Fruit fly (Drosophila melanogaster) whole organism, embryonic: ENCODE data around the gene Acp1.

Source experiments
- Bdp1 ChIP-seq: fragments of 200-800 bp; sonication (Bioruptor generic); optimal IDR thresholded peaks from 3 replicates; lab custom pipeline; 2016; ENCODE audit warnings: missing biosample characterization, missing genetic modification characterization
- CG10274 ChIP-seq: fragments of 200-800 bp; sonication (Bioruptor generic); optimal IDR thresholded peaks from 3 replicates; lab custom pipeline; 2017; ENCODE audit warnings: missing biosample characterization, mild to moderate bottlenecking, missing genetic modification characterization
- CG10959 ChIP-seq: fragments of 200-800 bp; sonication (Bioruptor generic); IDR thresholded peaks from 2 replicates; pipeline ENCODE4 v1.3.6; 2022; ENCODE audit warnings: missing biosample characterization, missing genetic modification characterization
- CG11456 ChIP-seq: fragments of 200-800 bp; sonication (Bioruptor generic); IDR thresholded peaks from 3 replicates; pipeline ENCODE4 v1.3.6; 2022; ENCODE audit warnings: missing biosample characterization, missing genetic modification characterization
- CG14710 ChIP-seq: fragments of 200-800 bp; sonication (Bioruptor generic); optimal IDR thresholded peaks from 3 replicates; lab custom pipeline; 2019; ENCODE audit warnings: missing biosample characterization, mild to moderate bottlenecking, missing genetic modification characterization, moderate library complexity
- CG16813 ChIP-seq: fragments of 200-800 bp; sonication (Bioruptor generic); IDR thresholded peaks from 3 replicates; pipeline ENCODE4 v1.3.6; 2022; ENCODE audit warnings: missing biosample characterization, missing genetic modification characterization; ENCODE audit not compliant: partially characterized antibody
- CG17568 ChIP-seq: fragments of 200-800 bp; sonication (Bioruptor generic); optimal IDR thresholded peaks from 2 replicates; lab custom pipeline; 2018; ENCODE audit warnings: missing biosample characterization, mild to moderate bottlenecking, missing genetic modification characterization, moderate library complexity
- CG18011 ChIP-seq: fragments of 200-800 bp; sonication (Bioruptor generic); optimal IDR thresholded peaks from 2 replicates; lab custom pipeline; 2017; ENCODE audit warnings: missing biosample characterization, missing genetic modification characterization, mild to moderate bottlenecking, moderate library complexity, missing genotype
- CG1832 ChIP-seq: fragments of 200-800 bp; sonication (Bioruptor generic); optimal IDR thresholded peaks from 2 replicates; lab custom pipeline; 2017; ENCODE audit warnings: missing biosample characterization, mild to moderate bottlenecking, missing genetic modification characterization, inconsistent platforms
- CG2129 ChIP-seq: fragments of 200-800 bp; sonication (Bioruptor generic); IDR thresholded peaks from 2 replicates; pipeline ENCODE4 v1.3.6; 2022; ENCODE audit warnings: missing biosample characterization, missing genetic modification characterization; ENCODE audit not compliant: partially characterized antibody
- CG2712 ChIP-seq: fragments of 200-800 bp; optimal IDR thresholded peaks from 3 replicates; lab custom pipeline; 2019; ENCODE audit warnings: missing biosample characterization, mild to moderate bottlenecking, missing genetic modification characterization, moderate library complexity
- CG30403 ChIP-seq: fragments of 200-800 bp; sonication (Bioruptor generic); optimal IDR thresholded peaks from 3 replicates; lab custom pipeline; 2016; ENCODE audit warnings: missing biosample characterization, missing genetic modification characterization
- CG32532 ChIP-seq: fragments of 200-800 bp; sonication (Bioruptor generic); IDR thresholded peaks from 2 replicates; pipeline ENCODE4 v1.3.6; 2022; ENCODE audit warnings: missing biosample characterization, missing genetic modification characterization
- CG3407 ChIP-seq: fragments of 200-800 bp; sonication (Bioruptor generic); optimal IDR thresholded peaks from 2 replicates; lab custom pipeline; 2018; ENCODE audit warnings: missing biosample characterization, mild to moderate bottlenecking, missing genetic modification characterization
- CG42726 ChIP-seq: fragments of 200-800 bp; sonication (Bioruptor generic); IDR thresholded peaks from 2 replicates; pipeline ENCODE4 v1.3.6; 2022; ENCODE audit warnings: missing biosample characterization, missing genetic modification characterization; ENCODE audit not compliant: partially characterized antibody
- CG5953 ChIP-seq: fragments of 200-800 bp; sonication (Bioruptor generic); IDR thresholded peaks from 2 replicates; pipeline ENCODE4 v1.3.6; 2022; ENCODE audit warnings: missing biosample characterization, missing genetic modification characterization
- CG6654 ChIP-seq: fragments of 200-800 bp; sonication (Bioruptor generic); optimal IDR thresholded peaks from 2 replicates; lab custom pipeline; 2017; ENCODE audit warnings: missing biosample characterization, mild to moderate bottlenecking, missing genetic modification characterization
- CG6765 ChIP-seq: fragments of 200-800 bp; sonication (Bioruptor generic); optimal IDR thresholded peaks from 3 replicates; lab custom pipeline; 2017; ENCODE audit warnings: missing biosample characterization, mild to moderate bottlenecking, missing genetic modification characterization
- CG6854 ChIP-seq: fragments of 200-800 bp; sonication (Bioruptor generic); optimal IDR thresholded peaks from 3 replicates; lab custom pipeline; 2017; ENCODE audit warnings: missing biosample characterization, mild to moderate bottlenecking, missing genetic modification characterization
- CG9437 ChIP-seq: fragments of 200-800 bp; sonication (Bioruptor generic); optimal IDR thresholded peaks from 2 replicates; lab custom pipeline; 2018; ENCODE audit warnings: missing biosample characterization, mild to moderate bottlenecking, missing genetic modification characterization
- CHES-1-like ChIP-seq: fragments of 200-800 bp; sonication (Bioruptor generic); optimal IDR thresholded peaks from 2 replicates; lab custom pipeline; 2016; ENCODE audit warnings: missing biosample characterization, missing genetic modification characterization
- Chrac-16 ChIP-seq: fragments of 200-800 bp; sonication (Bioruptor generic); optimal IDR thresholded peaks from 3 replicates; lab custom pipeline; 2016; ENCODE audit warnings: missing biosample characterization, missing genetic modification characterization
- CrebB ChIP-seq: fragments of 200-800 bp; sonication (Bioruptor generic); optimal IDR thresholded peaks from 3 replicates; lab custom pipeline; 2018; ENCODE audit warnings: missing biosample characterization, mild to moderate bottlenecking, missing genetic modification characterization
- D19B ChIP-seq: fragments of 200-800 bp; sonication (Bioruptor generic); optimal IDR thresholded peaks from 2 replicates; lab custom pipeline; 2017; ENCODE audit warnings: missing biosample characterization, mild to moderate bottlenecking, missing genetic modification characterization
- Dip3 ChIP-seq: fragments of 200-800 bp; sonication (Bioruptor generic); optimal IDR thresholded peaks from 3 replicates; lab custom pipeline; 2016; ENCODE audit warnings: missing biosample characterization, missing genetic modification characterization
- Dp ChIP-seq: fragments of 200-800 bp; sonication (Bioruptor generic); optimal IDR thresholded peaks from 2 replicates; lab custom pipeline; 2018; ENCODE audit warnings: missing biosample characterization, mild to moderate bottlenecking, missing genetic modification characterization, moderate library complexity
- E2f2 ChIP-seq: fragments of 200-800 bp; sonication (Bioruptor generic); IDR thresholded peaks from 2 replicates; pipeline ENCODE4 v1.3.6; 2022; ENCODE audit warnings: missing biosample characterization, missing genetic modification characterization
- Kr ChIP-seq: fragments of 200-800 bp; sonication (Bioruptor generic); optimal IDR thresholded peaks from 2 replicates; lab custom pipeline; 2017; ENCODE audit warnings: missing biosample characterization, mild to moderate bottlenecking, missing genetic modification characterization
- MESR4 ChIP-seq: fragments of 200-800 bp; sonication (Bioruptor generic); optimal IDR thresholded peaks from 2 replicates; lab custom pipeline; 2018; ENCODE audit warnings: missing biosample characterization, mild to moderate bottlenecking, missing genetic modification characterization, moderate library complexity
- Med ChIP-seq: fragments of 200-800 bp; sonication (Bioruptor generic); peaks from one replicate; lab custom pipeline; 2016; ENCODE audit warnings: missing biosample characterization, missing genetic modification characterization, mild to moderate bottlenecking, inconsistent platforms, moderate library complexity
- Optix ChIP-seq: fragments of 200-800 bp; sonication (Bioruptor generic); IDR thresholded peaks from 3 replicates; pipeline ENCODE4 v1.3.6; 2022; ENCODE audit warnings: missing biosample characterization, missing genetic modification characterization
- Ravus ChIP-seq: fragments of 200-800 bp; sonication (Bioruptor generic); IDR thresholded peaks from 2 replicates; pipeline ENCODE4 v1.3.6; 2022; ENCODE audit warnings: missing biosample characterization, missing genetic modification characterization
- Sry-δ ChIP-seq: fragments of 200-800 bp; sonication (Bioruptor generic); optimal IDR thresholded peaks from 2 replicates; lab custom pipeline; 2016; ENCODE audit warnings: missing biosample characterization, missing genetic modification characterization
- Taf1 ChIP-seq: fragments of 200-800 bp; sonication (Bioruptor generic); IDR thresholded peaks from 2 replicates; pipeline ENCODE4 v1.3.6; 2022; ENCODE audit warnings: missing biosample characterization, missing genetic modification characterization
- ap ChIP-seq: fragments of 200-800 bp; sonication (Bioruptor generic); IDR thresholded peaks from 2 replicates; pipeline ENCODE4 v1.3.6; 2022; ENCODE audit warnings: missing biosample characterization, missing genetic modification characterization
- btn ChIP-seq: fragments of 200-800 bp; sonication (Bioruptor generic); optimal IDR thresholded peaks from 2 replicates; lab custom pipeline; 2016; ENCODE audit warnings: missing biosample characterization, missing genetic modification characterization
- da ChIP-seq: fragments of 200-800 bp; sonication (Bioruptor generic); optimal IDR thresholded peaks from 2 replicates; lab custom pipeline; 2016; ENCODE audit warnings: missing biosample characterization, missing genetic modification characterization
- dysf ChIP-seq: fragments of 200-800 bp; sonication (Bioruptor generic); IDR thresholded peaks from 3 replicates; pipeline ENCODE4 v1.3.6; 2022; ENCODE audit warnings: missing biosample characterization, missing genetic modification characterization
- lab ChIP-seq: fragments of 200-800 bp; sonication (Bioruptor generic); optimal IDR thresholded peaks from 3 replicates; lab custom pipeline; 2017; ENCODE audit warnings: missing biosample characterization, missing genetic modification characterization, mild to moderate bottlenecking, moderate library complexity, missing genetic modification reagents
- mirr ChIP-seq: fragments of 200-800 bp; sonication (Bioruptor generic); optimal IDR thresholded peaks from 3 replicates; lab custom pipeline; 2018; ENCODE audit warnings: missing biosample characterization, mild to moderate bottlenecking, missing genetic modification characterization
- phol ChIP-seq: fragments of 200-800 bp; sonication (Bioruptor generic); optimal IDR thresholded peaks from 3 replicates; lab custom pipeline; 2018; ENCODE audit warnings: missing biosample characterization, mild to moderate bottlenecking, missing genetic modification characterization, moderate library complexity
- pum ChIP-seq: fragments of 200-800 bp; sonication (Bioruptor generic); optimal IDR thresholded peaks from 2 replicates; lab custom pipeline; 2016; ENCODE audit warnings: missing biosample characterization, missing genetic modification characterization
- rib ChIP-seq: fragments of 200-800 bp; sonication (Bioruptor generic); IDR thresholded peaks from 2 replicates; pipeline ENCODE4 v1.3.6; 2022; ENCODE audit warnings: missing biosample characterization, missing genetic modification characterization
- sens ChIP-seq: fragments of 200-800 bp; sonication (Bioruptor generic); peaks from one replicate; lab custom pipeline; 2016; ENCODE audit warnings: missing biosample characterization, missing genetic modification characterization
- shn ChIP-seq: fragments of 200-800 bp; sonication (Bioruptor generic); optimal IDR thresholded peaks from 3 replicates; lab custom pipeline; 2016; ENCODE audit warnings: missing biosample characterization, missing genetic modification characterization
- slp2 ChIP-seq: fragments of 200-800 bp; sonication (Bioruptor generic); optimal IDR thresholded peaks from 2 replicates; lab custom pipeline; 2016; ENCODE audit warnings: missing biosample characterization, missing genetic modification characterization
- sqz ChIP-seq: fragments of 200-800 bp; sonication (Bioruptor generic); optimal IDR thresholded peaks from 3 replicates; lab custom pipeline; 2018; ENCODE audit warnings: missing biosample characterization, mild to moderate bottlenecking, missing genetic modification characterization
- sug ChIP-seq: fragments of 200-800 bp; optimal IDR thresholded peaks from 2 replicates; lab custom pipeline; 2019; ENCODE audit warnings: missing biosample characterization, mild to moderate bottlenecking, missing genetic modification characterization, moderate library complexity
- yki ChIP-seq: fragments of >200 bp; optimal IDR thresholded peaks from 3 replicates; lab custom pipeline; 2018
- zen ChIP-seq: fragments of 200-800 bp; sonication (Bioruptor generic); optimal IDR thresholded peaks from 3 replicates; lab custom pipeline; 2018; ENCODE audit warnings: missing biosample characterization, mild to moderate bottlenecking, missing genetic modification characterization, moderate library complexity
- zfh1 ChIP-seq: fragments of 200-800 bp; sonication (Bioruptor generic); IDR thresholded peaks from 3 replicates; pipeline ENCODE4 v1.3.6; 2022; ENCODE audit warnings: missing biosample characterization, missing genetic modification characterization

Acp1 gene

DNA sequence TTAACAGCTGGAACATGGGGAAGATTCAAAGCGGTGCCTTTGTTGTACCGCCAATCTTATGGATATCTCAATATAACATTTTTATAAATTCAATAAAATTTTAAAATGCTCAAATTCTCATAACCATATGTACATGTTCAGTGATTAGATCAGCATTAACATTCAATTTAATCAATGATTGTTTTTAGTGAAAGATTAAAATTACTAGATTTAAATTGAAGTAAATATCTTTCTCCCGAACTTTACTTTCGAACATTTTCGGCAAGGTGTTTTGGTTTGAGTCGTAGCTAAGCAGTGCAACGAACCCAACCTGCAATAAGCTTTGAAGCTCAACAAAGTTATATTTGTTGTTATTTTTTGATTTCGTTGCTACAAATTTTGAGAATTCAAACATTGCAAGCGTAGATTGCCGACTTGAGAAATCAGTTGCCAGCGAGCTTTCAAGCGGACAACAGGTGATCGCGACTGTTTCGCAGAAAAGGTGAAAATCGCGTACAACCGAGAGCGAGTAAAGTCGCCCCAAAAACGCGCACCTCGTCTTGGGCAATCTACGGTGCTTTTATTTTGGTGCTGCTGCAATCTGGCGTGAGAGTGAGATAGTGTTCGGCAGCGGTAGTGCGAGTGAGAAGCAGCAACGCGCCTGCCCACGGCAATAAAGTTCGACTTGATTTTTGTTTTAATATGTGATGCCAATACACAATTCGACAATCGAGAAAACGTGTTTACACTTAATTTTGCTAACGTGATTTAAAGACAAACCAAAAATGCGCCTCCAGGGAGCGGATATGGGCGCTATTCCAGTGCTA lies 38.8 kb downstream of the Acp1 start, which contains the start of gene Tep3 (continued):
- TF ChIP-seq CG6654 (GFP tag; lab: Kevin White, UChicago) (no peak), Ravus (GFP tag; lab: Robert Waterston, UW) (no peak), lab (peak; percentile 36), Taf1 (GFP tag; lab: Robert Waterston, UW) (no peak), D19B (GFP tag; lab: Kevin White, UChicago) (no peak), CG6765 (no peak), zen (tag; lab: Kevin White, UChicago) (no peak), Dp (GFP tag; lab: Kevin White, UChicago) (no peak), CG10274 (no peak), CG30403 (peak; percentile 29), CG32532 (peak; percentile 62), ap (GFP tag; lab: Robert Waterston, UW) (no peak), E2f2 (GFP tag; lab: Robert Waterston, UW) (no peak), CG10959 (GFP tag; lab: Robert Waterston, UW) (no peak), Chrac-16 (no peak), sug (tag; lab: Kevin White, UChicago) (peak; percentile 6), CG16813 (GFP tag; lab: Robert Waterston, UW) (no peak), rib (GFP tag; lab: Robert Waterston, UW) (no peak), btn (GFP tag; lab: Kevin White, UChicago) (no peak), CG5953 (GFP tag; lab: Robert Waterston, UW) (no peak), dysf (GFP tag; lab: Robert Waterston, UW) (peak; percentile 33; the same call in 1 of the 3 replicates), zfh1 (GFP tag; lab: Robert Waterston, UW) (no peak), Bdp1 (GFP tag; lab: Kevin White, UChicago) (no peak), CG18011 (no peak), CG42726 (GFP tag; lab: Robert Waterston, UW) (no peak; the same call in 1 of the 2 replicates), CrebB (tag; lab: Kevin White, UChicago) (peak; percentile 23), sens (GFP tag; lab: Kevin White, UChicago) (peak; percentile 80), sqz (GFP tag; lab: Kevin White, UChicago) (no peak), da (GFP tag; lab: Kevin White, UChicago) (no peak), CG6854 (GFP tag; lab: Kevin White, UChicago) (no peak), MESR4 (no peak), Kr (no peak), yki (no peak), Dip3 (GFP tag; lab: Kevin White, UChicago) (no peak), CG2712 (tag; lab: Kevin White, UChicago) (no peak), CG3407 (no peak), mirr (GFP tag; lab: Kevin White, UChicago) (no peak), Med (GFP tag; lab: Kevin White, UChicago) (peak; percentile 92), CG14710 (tag; lab: Kevin White, UChicago) (no peak), CG9437 (no peak), Optix (GFP tag; lab: Robert Waterston, UW) (no peak), pum (GFP tag; lab: Kevin White, UChicago) (no peak), shn (GFP tag; lab: Kevin White, UChicago) (no peak), slp2 (GFP tag; lab: Kevin White, UChicago) (no peak), Sry-δ (GFP tag; lab: Kevin White, UChicago) (no peak), CG17568 (GFP tag; lab: Kevin White, UChicago) (no peak), CG2129 (GFP tag; lab: Robert Waterston, UW) (no peak), phol (tag; lab: Kevin White, UChicago) (no peak), CG11456 (GFP tag; lab: Robert Waterston, UW) (no peak), CG1832 (GFP tag; lab: Kevin White, UChicago) (peak; percentile 37), CHES-1-like (GFP tag; lab: Kevin White, UChicago) (peak; percentile 32)
